Worm (Caenorhabditis elegans) whole organism, midembryonic: ENCODE results near the gene srw-89.

Experiments
- T22C8.4 ChIP-seq: fragments of 200-800 bp; sonication (Bioruptor generic); IDR thresholded peaks from 2 replicates; pipeline ENCODE4 v1.3.6; 2022; ENCODE audit warnings: missing genetic modification characterization, missing compliant biosample characterization
- cog-1 ChIP-seq: sonication (generic microtip); optimal IDR thresholded peaks from 2 replicates; lab custom pipeline; 2016; ENCODE audit warnings: missing genetic modification characterization, missing compliant biosample characterization
- flt-1 ChIP-seq: fragments of 200-800 bp; sonication (Bioruptor generic); IDR thresholded peaks from 2 replicates; pipeline ENCODE4 v1.3.6; 2022; ENCODE audit warnings: missing genetic modification characterization, missing compliant biosample characterization
- klf-2 ChIP-seq: fragments of 200-800 bp; sonication (Bioruptor generic); conservative IDR thresholded peaks from 2 replicates; pipeline ENCODE4 v1.3.6; 2022; ENCODE audit warnings: missing genetic modification reagents, missing genetic modification characterization, missing compliant biosample characterization
- med-1 ChIP-seq: sonication (generic microtip); optimal IDR thresholded peaks from 2 replicates; lab custom pipeline; 2017; ENCODE audit warnings: missing genetic modification characterization, mild to moderate bottlenecking, missing compliant biosample characterization, antibody characterized with exemption, missing genetic modification reagents; ENCODE audit not compliant: insufficient read depth
- ref-1 ChIP-seq: fragments of 200-800 bp; sonication (Bioruptor generic); conservative IDR thresholded peaks from 2 replicates; pipeline ENCODE4 v1.3.6; 2022; ENCODE audit warnings: missing genetic modification reagents, missing genetic modification characterization, missing compliant biosample characterization
- tab-1 ChIP-seq: fragments of 200-800 bp; sonication (Bioruptor generic); IDR thresholded peaks from 2 replicates; pipeline ENCODE4 v1.3.6; 2022; ENCODE audit warnings: missing genetic modification characterization, missing compliant biosample characterization
- ztf-23 ChIP-seq: fragments of 200-800 bp; sonication (Bioruptor generic); IDR thresholded peaks from 2 replicates; pipeline ENCODE4 v1.3.6; 2022; ENCODE audit warnings: missing genetic modification reagents, missing genetic modification characterization, missing compliant biosample characterization
- ztf-29 ChIP-seq: fragments of 200-800 bp; sonication (Bioruptor generic); IDR thresholded peaks from 2 replicates; pipeline ENCODE4 v1.3.6; 2022; ENCODE audit warnings: missing genetic modification reagents, missing genetic modification characterization, missing compliant biosample characterization

Gene srw-89

DNA sequence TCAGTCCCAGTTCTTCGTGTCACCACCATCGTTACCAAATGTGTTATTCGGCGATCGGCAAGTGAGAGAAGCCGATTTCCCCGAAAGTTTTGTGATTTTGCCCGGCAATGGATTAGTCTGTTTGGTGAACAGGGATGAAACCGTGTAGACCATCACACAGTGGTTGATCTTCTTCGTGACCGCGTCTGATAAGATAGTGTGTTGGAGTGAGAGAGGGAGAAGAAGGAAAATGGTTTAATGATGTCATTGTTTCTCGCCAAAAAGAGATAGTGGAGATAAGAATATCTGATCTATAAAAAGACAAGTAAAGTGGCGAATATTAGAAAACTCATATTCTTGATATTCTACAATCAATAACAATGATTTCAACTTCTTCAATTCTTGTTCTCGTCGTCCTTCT lies 37.1 kb upstream of the srw-89 start, which contains the start of gene nlp-31:
nlp-31 (plus strand) TSS at position 237 of the 400 bp plus-strand sequence.
- TF ChIP-seq klf-2 (GFP tag; lab: Robert Waterston, UW) (no peak), tab-1 (no peak), ref-1 (no peak), ztf-29 (no peak)

DNA sequence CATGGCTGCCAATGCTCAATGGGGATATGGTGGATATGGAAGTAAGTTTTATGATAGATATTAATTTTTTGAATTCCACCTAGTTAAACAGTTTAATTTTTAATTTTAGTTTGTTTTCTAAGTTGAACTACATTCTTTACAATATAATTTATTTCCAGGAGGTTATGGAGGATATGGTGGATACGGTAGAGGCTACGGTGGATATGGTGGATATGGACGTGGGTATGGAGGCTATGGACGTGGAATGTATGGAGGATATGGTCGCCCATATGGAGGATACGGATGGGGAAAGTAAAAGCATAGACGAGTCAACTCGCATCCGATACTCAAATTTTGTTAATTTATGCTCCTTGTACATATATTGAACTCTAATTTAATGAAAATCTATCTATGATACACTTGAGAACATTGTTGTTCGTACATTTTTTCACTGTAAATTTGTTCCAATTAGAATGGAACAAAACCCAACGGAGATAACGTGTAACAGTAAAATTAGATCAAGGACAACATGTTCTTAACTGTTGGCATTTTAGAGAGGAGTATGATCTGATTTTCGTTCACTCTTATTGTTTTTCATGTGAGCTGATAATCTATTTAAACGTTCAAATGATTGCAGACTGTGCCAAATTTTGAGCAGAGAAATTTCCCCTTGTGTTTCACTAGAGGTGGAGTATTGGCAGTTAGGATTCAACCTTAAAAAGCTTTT lies 36.5 kb upstream of the srw-89 start:
- no peak for TF ChIP-seq ztf-29
- TF ChIP-seq tab-1 = no peak
- no peak for TF ChIP-seq ref-1
- TF ChIP-seq flt-1 (GFP tag; lab: Robert Waterston, UW) = no peak
- TF ChIP-seq T22C8.4 (GFP tag; lab: Robert Waterston, UW) = no peak
- TF ChIP-seq cog-1 (tag; lab: Kevin White, UChicago) = no peak
- TF ChIP-seq klf-2 (GFP tag; lab: Robert Waterston, UW) = no peak
- no peak for TF ChIP-seq med-1
- TF ChIP-seq ztf-23 (GFP tag; lab: Robert Waterston, UW) = no peak

DNA sequence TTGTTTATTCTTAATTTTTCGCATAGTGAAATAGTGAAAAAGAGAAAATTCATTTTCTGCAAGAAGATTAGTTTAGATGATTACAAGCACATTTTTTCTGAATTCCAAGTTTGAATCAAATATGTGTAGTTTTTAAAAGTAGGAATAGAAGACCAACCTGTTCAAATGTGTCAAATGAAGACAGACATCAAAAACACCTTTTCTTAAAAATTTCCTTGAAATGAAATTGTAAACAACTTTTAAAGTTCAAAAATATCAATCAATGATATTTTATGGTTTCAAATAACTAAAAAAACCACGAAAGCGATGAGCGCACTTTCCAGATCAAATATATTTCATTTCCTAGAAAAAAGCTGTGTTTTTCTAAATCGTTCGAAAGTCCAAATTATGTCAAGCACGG lies 35.2 kb upstream of the srw-89 start, which contains the start of gene nlp-30:
nlp-30 (plus strand) TSS at position 301 of the 400 bp plus-strand sequence.
- TF ChIP-seq flt-1 (GFP tag; lab: Robert Waterston, UW) (no peak), ztf-23 (GFP tag; lab: Robert Waterston, UW) (no peak)

DNA sequence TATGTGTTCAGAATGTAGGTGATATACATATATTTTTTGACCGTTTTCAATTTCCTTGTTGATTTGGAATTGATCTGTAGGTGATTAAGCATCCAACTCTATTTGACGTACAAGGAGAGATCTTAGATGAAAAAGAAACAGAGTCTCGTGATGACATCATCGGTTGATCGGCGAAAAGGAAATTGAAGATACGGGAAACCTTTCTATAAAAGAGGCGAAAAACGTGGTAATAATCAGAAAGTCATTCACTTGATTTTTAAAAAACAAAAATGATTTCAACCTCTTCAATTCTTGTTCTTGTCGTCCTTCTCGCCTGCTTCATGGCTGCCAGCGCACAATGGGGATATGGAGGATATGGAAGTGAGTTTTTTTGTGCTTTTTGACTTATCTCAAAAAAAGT lies 32.7 kb upstream of the srw-89 start, which contains the start of gene nlp-29:
nlp-29 (plus strand) TSS at position 248 of the 400 bp plus-strand sequence.
- no peak for TF ChIP-seq tab-1
- TF ChIP-seq med-1 = no peak
- TF ChIP-seq T22C8.4 (GFP tag; lab: Robert Waterston, UW) = no peak
- TF ChIP-seq ref-1 = no peak
- TF ChIP-seq klf-2 (GFP tag; lab: Robert Waterston, UW) = no peak
- no peak for TF ChIP-seq flt-1 (GFP tag; lab: Robert Waterston, UW)
- TF ChIP-seq ztf-23 (GFP tag; lab: Robert Waterston, UW) = no peak
- no peak for TF ChIP-seq cog-1 (tag; lab: Kevin White, UChicago)
- no peak for TF ChIP-seq ztf-29

DNA sequence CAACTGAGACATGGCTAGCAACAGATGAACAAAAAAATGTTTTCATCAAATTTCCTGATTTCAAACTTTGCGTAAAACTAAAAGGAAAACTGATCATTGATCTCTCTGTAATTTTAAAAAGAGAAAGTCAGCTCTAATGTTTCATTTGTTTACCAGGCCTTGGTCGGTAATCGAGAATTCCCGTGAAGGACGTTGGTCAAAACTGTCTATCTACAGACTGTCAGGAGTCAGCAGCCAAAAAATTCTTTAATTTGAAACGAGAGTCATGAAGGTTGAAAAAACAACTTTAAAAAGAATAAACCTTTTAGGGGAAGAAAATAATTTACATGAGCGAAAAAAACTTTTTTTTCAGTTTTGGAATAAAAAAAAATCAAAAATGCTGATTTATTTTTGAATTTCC lies 31.8 kb upstream of the srw-89 start:
- TF ChIP-seq klf-2 (GFP tag; lab: Robert Waterston, UW) (no peak), cog-1 (tag; lab: Kevin White, UChicago) (no peak), flt-1 (GFP tag; lab: Robert Waterston, UW) (no peak)

DNA sequence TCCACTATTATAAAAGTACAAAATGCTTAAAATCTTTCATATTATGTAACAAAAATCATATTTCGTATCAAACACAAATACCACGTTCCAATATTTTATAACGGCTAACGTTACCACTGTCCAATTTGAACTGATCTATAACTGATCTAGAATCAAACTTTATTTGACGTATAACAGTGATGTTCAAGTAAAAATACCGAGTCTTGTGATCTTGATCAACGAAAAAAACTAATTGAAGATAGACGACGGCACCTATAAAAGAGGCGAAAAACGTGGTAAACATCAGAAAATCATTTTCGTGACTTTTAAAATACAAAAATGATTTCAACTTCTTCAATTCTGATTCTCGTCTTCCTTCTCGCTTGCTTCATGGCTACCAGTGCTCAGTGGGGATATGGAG lies 29.3 kb upstream of the srw-89 start, which contains the start of gene nlp-28:
nlp-28 (plus strand) TSS at position 285 of the 400 bp plus-strand sequence.
- TF ChIP-seq flt-1 (GFP tag; lab: Robert Waterston, UW) = no peak
- no peak for TF ChIP-seq ref-1
- TF ChIP-seq ztf-23 (GFP tag; lab: Robert Waterston, UW) = no peak
- TF ChIP-seq med-1 = no peak
- no peak for TF ChIP-seq cog-1 (tag; lab: Kevin White, UChicago)
- no peak for TF ChIP-seq T22C8.4 (GFP tag; lab: Robert Waterston, UW)
- no peak for TF ChIP-seq tab-1
- no peak for TF ChIP-seq ztf-29
- no peak for TF ChIP-seq klf-2 (GFP tag; lab: Robert Waterston, UW)

DNA sequence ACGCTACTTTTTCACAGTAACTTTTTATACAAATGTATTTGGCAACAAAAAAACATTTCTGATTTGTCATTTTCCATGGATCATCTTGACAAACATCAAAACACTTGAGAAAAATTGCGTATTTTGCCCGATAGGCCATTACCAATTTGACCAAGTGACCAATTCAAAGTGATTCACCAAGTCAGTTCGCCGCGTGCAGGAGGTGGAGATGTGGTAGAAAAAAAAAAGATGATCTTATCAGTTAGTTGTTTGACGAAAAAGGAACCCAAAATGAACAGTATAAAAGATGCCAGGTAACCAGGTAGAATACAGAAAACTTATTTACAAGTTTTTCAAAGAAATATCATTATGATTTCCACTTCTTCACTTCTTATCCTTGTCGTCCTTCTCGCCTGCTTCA lies 27.8 kb upstream of the srw-89 start, which contains the start of gene nlp-27:
nlp-27 (plus strand) TSS at position 309 of the 400 bp plus-strand sequence.
- TF ChIP-seq flt-1 (GFP tag; lab: Robert Waterston, UW) (no peak), T22C8.4 (GFP tag; lab: Robert Waterston, UW) (no peak), ztf-29 (no peak), cog-1 (tag; lab: Kevin White, UChicago) (no peak), klf-2 (GFP tag; lab: Robert Waterston, UW) (no peak), tab-1 (no peak), ref-1 (no peak), med-1 (no peak), ztf-23 (GFP tag; lab: Robert Waterston, UW) (no peak)

DNA sequence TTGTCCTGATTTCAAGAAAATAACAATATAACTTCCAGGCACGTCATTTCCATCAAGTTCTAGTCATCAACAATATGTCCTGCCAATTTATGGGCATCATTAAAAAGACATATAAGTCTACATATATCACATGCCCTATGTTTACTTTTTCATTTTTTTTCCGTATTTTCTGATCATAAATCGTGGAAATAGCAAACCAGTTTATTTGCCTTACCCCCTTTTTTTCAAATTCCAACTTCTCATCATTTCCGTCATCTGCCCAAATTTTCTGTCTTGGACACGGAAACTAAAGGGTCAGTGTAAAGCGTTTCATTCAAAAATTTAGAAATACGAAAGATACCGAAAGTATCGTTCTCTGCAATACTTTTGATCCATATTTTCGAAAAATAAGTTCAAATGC lies 24.5 kb upstream of the srw-89 start:
- TF ChIP-seq T22C8.4 (GFP tag; lab: Robert Waterston, UW) (no peak), tab-1 (no peak), flt-1 (GFP tag; lab: Robert Waterston, UW) (no peak), ztf-23 (GFP tag; lab: Robert Waterston, UW) (no peak), klf-2 (GFP tag; lab: Robert Waterston, UW) (no peak), med-1 (no peak), ref-1 (no peak), ztf-29 (no peak), cog-1 (tag; lab: Kevin White, UChicago) (no peak)

DNA sequence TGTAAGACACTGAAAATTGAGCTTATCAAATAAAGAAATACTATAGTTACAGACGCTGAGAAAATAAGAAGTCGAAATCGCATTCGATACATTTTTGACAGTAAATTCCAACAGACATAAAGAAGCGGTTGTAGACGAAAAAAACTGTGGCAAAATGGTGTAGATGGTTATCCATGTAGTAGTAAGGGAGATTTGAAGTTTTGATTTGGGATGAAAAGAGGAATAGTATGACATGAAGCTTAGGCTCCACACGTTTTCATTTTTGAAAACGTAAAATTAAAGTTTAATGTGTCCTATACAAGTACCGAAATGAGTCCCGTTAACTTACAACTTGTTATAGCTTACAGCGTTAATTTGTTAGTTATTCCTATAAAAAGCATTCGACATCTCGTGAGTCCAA lies 22.8 kb upstream of the srw-89 start, which contains the start of gene K09D9.9:
K09D9.9 (minus strand) TSS at position 101 of the 400 bp plus-strand sequence.
- TF ChIP-seq T22C8.4 (GFP tag; lab: Robert Waterston, UW) (no peak), cog-1 (tag; lab: Kevin White, UChicago) (no peak), ztf-29 (no peak), flt-1 (GFP tag; lab: Robert Waterston, UW) (no peak), med-1 (no peak), ref-1 (no peak), klf-2 (GFP tag; lab: Robert Waterston, UW) (no peak), ztf-23 (GFP tag; lab: Robert Waterston, UW) (no peak), tab-1 (no peak)

DNA sequence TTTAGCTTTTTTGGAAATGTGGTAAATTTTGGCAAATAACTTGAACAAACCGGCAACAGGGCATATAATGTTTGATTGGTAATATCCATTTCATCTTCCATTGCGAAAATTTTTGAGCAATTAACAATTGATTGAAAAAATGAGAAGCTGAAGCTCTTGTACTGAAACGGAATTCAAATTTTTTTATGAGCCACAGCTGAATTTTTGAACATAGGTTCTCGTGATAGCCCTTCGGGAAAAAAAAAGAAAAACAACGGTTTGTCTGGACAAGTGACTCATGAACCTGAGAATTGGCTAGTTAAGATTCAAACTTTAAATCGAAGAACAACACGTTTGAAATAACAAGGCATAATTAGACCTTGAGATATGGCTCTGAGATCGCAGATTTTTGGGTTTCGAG lies 21.0 kb upstream of the srw-89 start, which contains the start of gene srx-62:
srx-62 (minus strand) TSS at position 101 of the 400 bp plus-strand sequence.
- no peak for TF ChIP-seq T22C8.4 (GFP tag; lab: Robert Waterston, UW)
- no peak for TF ChIP-seq med-1
- no peak for TF ChIP-seq flt-1 (GFP tag; lab: Robert Waterston, UW)
- no peak for TF ChIP-seq cog-1 (tag; lab: Kevin White, UChicago)
- no peak for TF ChIP-seq ztf-23 (GFP tag; lab: Robert Waterston, UW)
- no peak for TF ChIP-seq ref-1
- no peak for TF ChIP-seq tab-1
- no peak for TF ChIP-seq ztf-29
- TF ChIP-seq klf-2 (GFP tag; lab: Robert Waterston, UW) = no peak
